Fruit fly (Drosophila melanogaster) Kc167 (cell line): Measurements from ENCODE around the gene Hex-t2.

Experiments used
- Myc ChIP-seq: fragments of >200 bp; optimal IDR thresholded peaks from 2 replicates; lab custom pipeline; 2017; ENCODE audit warnings: missing external identifiers
- Sin3A ChIP-seq: fragments of >200 bp; optimal IDR thresholded peaks from 2 replicates; lab custom pipeline; 2018; ENCODE audit warnings: missing external identifiers
- h ChIP-seq: fragments of >200 bp; optimal IDR thresholded peaks from 3 replicates; lab custom pipeline; 2018; ENCODE audit warnings: missing external identifiers
- insv ChIP-seq: fragments of >200 bp; optimal IDR thresholded peaks from 3 replicates; lab custom pipeline; 2018; ENCODE audit warnings: missing external identifiers
- psq ChIP-seq: fragments of >200 bp; optimal IDR thresholded peaks from 2 replicates; lab custom pipeline; 2017; ENCODE audit warnings: missing external identifiers
- ttk ChIP-seq: sonication (Bioruptor generic); optimal IDR thresholded peaks from 2 replicates; lab custom pipeline; 2017; ENCODE audit warnings: missing external identifiers

The Hex-t2 gene

DNA sequence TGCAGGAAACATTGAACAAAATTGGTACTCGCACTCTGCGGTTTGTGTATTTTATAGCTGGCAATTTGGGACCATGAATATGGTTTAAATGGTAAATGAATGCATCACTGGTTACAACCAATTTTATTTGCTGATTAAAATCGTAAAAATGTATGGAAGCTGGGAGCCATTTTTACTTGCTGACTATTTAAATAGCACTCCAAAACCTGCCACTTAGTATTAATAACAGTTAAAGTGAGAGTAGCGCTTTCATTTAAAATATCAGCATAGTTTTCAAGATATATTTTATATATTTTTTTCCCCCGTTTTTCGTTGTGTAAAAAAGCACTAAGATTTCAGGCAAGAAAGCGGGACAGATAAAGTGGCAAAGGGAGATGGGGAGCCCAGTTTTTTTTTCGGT, 34.0 kb downstream of the Hex-t2 start:
- no peak for TF ChIP-seq h
- TF ChIP-seq Sin3A = no peak

DNA sequence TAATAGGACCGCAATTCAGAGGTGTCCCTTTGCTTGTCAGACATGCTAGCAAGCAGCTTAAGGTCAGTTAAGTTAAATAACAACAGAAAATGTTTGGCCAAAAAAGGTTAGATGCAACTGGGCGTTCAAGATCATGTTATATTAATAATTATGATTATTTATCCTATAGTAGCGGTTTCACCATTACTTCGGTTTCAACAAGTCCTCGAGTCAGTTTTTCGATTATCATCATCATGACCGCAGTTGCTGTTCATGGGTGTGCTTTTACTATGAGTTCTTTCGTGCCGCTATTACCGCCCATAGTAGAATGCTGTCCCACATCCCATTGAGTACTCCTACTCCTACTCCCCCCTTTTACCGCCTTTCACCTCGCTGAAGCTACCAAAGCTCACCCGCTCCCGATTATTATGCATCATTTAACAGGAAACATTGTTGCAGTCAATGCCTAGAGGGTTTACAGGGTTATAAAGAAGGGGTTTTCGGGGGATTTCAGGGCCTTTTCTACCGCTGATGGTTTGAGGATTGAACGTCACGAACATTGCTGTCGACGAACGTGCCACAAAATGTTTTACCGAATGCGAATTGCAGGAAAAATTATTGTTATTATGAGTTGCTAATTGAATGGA, 34.9 kb downstream of the Hex-t2 start:
- TF ChIP-seq h (no peak), psq (no peak), insv (lab: Kevin White, UChicago) (no peak), ttk (no peak), Sin3A (no peak), Myc (lab: Kevin White, UChicago) (no peak)

DNA sequence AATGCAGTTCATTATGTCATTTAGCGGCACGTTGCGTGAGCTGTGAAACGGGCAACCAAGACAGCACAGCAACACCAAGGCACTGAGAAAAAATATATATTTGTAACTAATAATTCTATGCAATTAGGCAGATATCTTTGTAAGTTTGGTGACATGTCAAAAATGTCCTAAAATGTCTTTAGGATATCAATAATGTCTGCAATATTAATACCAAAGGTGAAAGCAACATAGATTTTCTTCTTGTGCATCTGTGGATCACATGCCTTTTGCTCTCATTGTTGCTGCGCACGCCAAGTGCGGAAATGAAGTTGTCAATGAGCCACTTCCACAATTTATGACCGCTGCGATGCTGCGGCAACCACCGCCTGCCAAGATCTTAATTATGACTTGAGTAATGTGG, 39.0 kb downstream of the Hex-t2 start:
- TF ChIP-seq Sin3A = no peak
- TF ChIP-seq insv (lab: Kevin White, UChicago) = no peak
- TF ChIP-seq Myc (lab: Kevin White, UChicago) = no peak
- TF ChIP-seq ttk = no peak
- TF ChIP-seq psq = no peak
- no peak for TF ChIP-seq h

dm6 chr3R:26494247-26494646, 43.8 kb downstream of the Hex-t2 start:
- no peak for TF ChIP-seq insv (lab: Kevin White, UChicago)
- TF ChIP-seq psq = no peak

DNA sequence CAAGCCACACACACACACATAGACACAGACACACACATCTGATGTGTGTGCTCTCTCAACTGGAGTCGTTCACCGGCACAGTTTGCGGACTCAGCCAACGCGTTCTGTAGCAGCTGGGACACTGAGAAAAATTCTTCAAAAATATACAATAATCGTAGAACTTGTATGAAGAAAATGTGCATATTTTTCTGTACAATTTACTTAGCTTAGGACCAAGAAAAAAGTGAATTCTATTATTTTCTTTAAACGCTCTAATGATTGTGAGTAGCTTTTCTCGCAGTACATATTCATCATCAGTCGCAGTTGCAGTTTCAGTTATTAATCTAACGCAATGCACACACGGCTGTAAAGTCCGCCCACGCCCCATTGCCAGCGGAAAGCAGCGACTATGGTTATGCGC, 45.9 kb downstream of the Hex-t2 start:
- no peak for TF ChIP-seq insv (lab: Kevin White, UChicago)
- TF ChIP-seq h = no peak
- TF ChIP-seq Sin3A = no peak
- TF ChIP-seq psq = no peak
- no peak for TF ChIP-seq ttk
- TF ChIP-seq Myc (lab: Kevin White, UChicago) = no peak

DNA sequence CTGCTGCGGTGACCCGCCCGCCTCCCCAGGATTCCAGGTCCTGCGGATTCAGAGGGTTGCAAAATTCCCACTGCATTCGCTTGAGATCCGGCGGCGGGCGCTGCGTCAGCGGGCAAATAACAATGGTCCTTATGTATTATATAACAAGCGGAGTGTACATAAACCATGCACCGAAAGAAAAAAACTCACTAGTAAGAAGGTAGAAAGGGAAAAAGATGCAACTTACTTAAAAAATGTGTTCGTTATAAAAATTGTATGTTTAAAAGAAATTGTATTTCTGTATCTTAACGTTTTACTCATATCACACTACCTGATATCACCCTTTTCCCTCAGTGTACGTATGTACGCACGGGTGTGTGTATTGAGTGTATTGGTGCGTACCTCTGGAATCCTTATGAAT, 48.7 kb downstream of the Hex-t2 start:
- TF ChIP-seq psq (no peak), insv (lab: Kevin White, UChicago) (no peak), Sin3A (no peak), ttk (no peak), h (no peak), Myc (lab: Kevin White, UChicago) (no peak)

- TF ChIP-seq Myc (lab: Kevin White, UChicago) (no peak), h (no peak), insv (lab: Kevin White, UChicago) (no peak), psq (no peak)
Observed at dm6 chr3R:26500355-26500754, 49.9 kb downstream of the Hex-t2 start.
